Worm (Caenorhabditis elegans): Measurements from ENCODE around the gene F45C12.17.

DNA sequence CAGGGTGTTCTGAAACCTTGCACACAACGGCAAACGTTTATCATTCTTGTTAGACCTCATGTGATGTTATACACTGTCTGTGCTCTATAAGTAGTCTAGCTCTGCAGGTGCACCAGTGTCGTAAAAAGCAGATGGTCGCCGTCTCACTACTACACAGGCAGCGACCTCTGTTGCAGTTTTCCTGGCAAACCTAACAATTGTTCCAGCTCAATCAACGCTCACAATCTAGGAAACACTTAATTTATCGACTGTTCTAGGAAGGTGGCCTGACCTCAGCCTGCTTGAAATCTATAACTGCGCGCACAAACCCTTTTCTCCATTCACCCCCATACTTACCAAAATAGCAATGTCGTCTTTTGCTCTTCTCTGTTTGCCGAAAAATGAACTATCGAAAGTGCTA, 1.6 kb upstream of the F45C12.17 start, which contains the start of gene fbxb-11:
- no peak for TF ChIP-seq nhr-77 (tag; optimal IDR thresholded peaks at IDR 0.05)
- TF ChIP-seq ceh-82 (tag; optimal IDR thresholded peaks at IDR 0.05): no peak
- TF ChIP-seq nhr-25 (tag; optimal IDR thresholded peaks at IDR 0.05): no peak
- TF ChIP-seq elt-1 (tag; optimal IDR thresholded peaks at IDR 0.05): no peak
- TF ChIP-seq jun-1 (tag; optimal IDR thresholded peaks at IDR 0.05): no peak
- TF ChIP-seq ZK546.5 (tag; optimal IDR thresholded peaks at IDR 0.05): no peak
- no peak for TF ChIP-seq pha-4 (tag; optimal IDR thresholded peaks at IDR 0.05)
- no peak for TF ChIP-seq mdl-1 (tag; optimal IDR thresholded peaks at IDR 0.05)
- TF ChIP-seq zag-1 (tag; optimal IDR thresholded peaks at IDR 0.05): no peak
- TF ChIP-seq aly-2 (tag; optimal IDR thresholded peaks at IDR 0.05): no peak
- no peak for TF ChIP-seq nhr-12 (tag; optimal IDR thresholded peaks at IDR 0.05)
- no peak for TF ChIP-seq daf-12 (tag; optimal IDR thresholded peaks at IDR 0.05)

Data from whole organism, L3 larva.